Fruit fly (Drosophila melanogaster) whole organism, pupa: Measurements from ENCODE around the gene Arl5.

Experiments
- CG10348 ChIP-seq: fragments of 200-800 bp; sonication (Bioruptor generic); IDR thresholded peaks from 2 replicates; pipeline ENCODE4 v1.3.6; 2022; ENCODE audit warnings: missing biosample characterization, missing genetic modification characterization
- CG12605 ChIP-seq: fragments of 200-800 bp; sonication (Bioruptor generic); IDR thresholded peaks from 2 replicates; pipeline ENCODE4 v1.3.6; 2022; ENCODE audit warnings: missing biosample characterization, missing genetic modification characterization
- CG13204 ChIP-seq: fragments of 200-800 bp; sonication (Bioruptor generic); optimal IDR thresholded peaks from 2 replicates; lab custom pipeline; 2018; ENCODE audit warnings: missing biosample characterization, mild to moderate bottlenecking, missing genetic modification characterization, moderate library complexity
- CG14655 ChIP-seq: fragments of 200-800 bp; sonication (Bioruptor generic); optimal IDR thresholded peaks from 3 replicates; lab custom pipeline; 2017; ENCODE audit warnings: mild to moderate bottlenecking, missing biosample characterization, missing genetic modification reagents, missing genetic modification characterization
- CG15710 ChIP-seq: fragments of 200-800 bp; sonication (Bioruptor generic); optimal IDR thresholded peaks from 2 replicates; lab custom pipeline; 2018; ENCODE audit warnings: missing biosample characterization, mild to moderate bottlenecking, missing genetic modification characterization, moderate library complexity
- CG17806 ChIP-seq: fragments of 200-800 bp; sonication (Bioruptor generic); optimal IDR thresholded peaks from 2 replicates; lab custom pipeline; 2018; ENCODE audit warnings: missing biosample characterization, mild to moderate bottlenecking, missing genetic modification characterization, moderate library complexity
- CG32121 ChIP-seq: fragments of 200-800 bp; sonication (Bioruptor generic); IDR thresholded peaks from 2 replicates; pipeline ENCODE4 v1.3.6; 2022; ENCODE audit warnings: missing biosample characterization, missing genetic modification characterization
- CG34367 ChIP-seq: fragments of 200-800 bp; sonication (Bioruptor generic); optimal IDR thresholded peaks from 2 replicates; lab custom pipeline; 2018; ENCODE audit warnings: missing biosample characterization, mild to moderate bottlenecking, missing genetic modification characterization
- CG4496 ChIP-seq: fragments of 200-800 bp; sonication (Bioruptor generic); IDR thresholded peaks from 3 replicates; pipeline ENCODE4 v1.3.6; 2022; ENCODE audit warnings: missing biosample characterization, missing genetic modification characterization
- CG8159 ChIP-seq: fragments of 200-800 bp; sonication (Bioruptor generic); optimal IDR thresholded peaks from 3 replicates; lab custom pipeline; 2018; ENCODE audit warnings: missing biosample characterization, mild to moderate bottlenecking, missing genetic modification characterization, moderate library complexity
- CG8301 ChIP-seq: fragments of 200-800 bp; sonication (Bioruptor generic); optimal IDR thresholded peaks from 2 replicates; lab custom pipeline; 2018; ENCODE audit warnings: missing biosample characterization, mild to moderate bottlenecking, missing genetic modification characterization
- CG9948 ChIP-seq: fragments of 200-800 bp; sonication (Bioruptor generic); optimal IDR thresholded peaks from 2 replicates; lab custom pipeline; 2018; ENCODE audit warnings: missing biosample characterization, mild to moderate bottlenecking, missing genetic modification characterization, moderate library complexity
- D1 ChIP-seq: fragments of 200-800 bp; sonication (Bioruptor generic); optimal IDR thresholded peaks from 2 replicates; lab custom pipeline; 2018; ENCODE audit warnings: missing biosample characterization, mild to moderate bottlenecking, missing genetic modification characterization, moderate library complexity
- EcR ChIP-seq: fragments of 200-800 bp; sonication (Bioruptor generic); optimal IDR thresholded peaks from 3 replicates; lab custom pipeline; 2019; ENCODE audit warnings: missing biosample characterization, missing genetic modification characterization, mild to moderate bottlenecking, moderate library complexity, missing genetic modification reagents
- Ets98B ChIP-seq: fragments of 200-800 bp; sonication (Bioruptor generic); IDR thresholded peaks from 2 replicates; pipeline ENCODE4 v1.3.6; 2022; ENCODE audit warnings: missing biosample characterization, missing genetic modification characterization
- Pif1A ChIP-seq: fragments of 200-800 bp; sonication (Bioruptor generic); optimal IDR thresholded peaks from 3 replicates; lab custom pipeline; 2016; ENCODE audit warnings: missing biosample characterization, missing genetic modification characterization
- Pif1B ChIP-seq: fragments of 200-800 bp; sonication (Bioruptor generic); optimal IDR thresholded peaks from 3 replicates; lab custom pipeline; 2016; ENCODE audit warnings: missing biosample characterization, missing genetic modification characterization
- Snoo ChIP-seq: fragments of 200-800 bp; sonication (Bioruptor generic); optimal IDR thresholded peaks from 3 replicates; lab custom pipeline; 2017; ENCODE audit warnings: missing biosample characterization, mild to moderate bottlenecking, missing genetic modification characterization, inconsistent platforms
- fd96Ca ChIP-seq: fragments of 200-800 bp; sonication (Bioruptor generic); IDR thresholded peaks from 3 replicates; pipeline ENCODE4 v1.3.6; 2022; ENCODE audit warnings: missing biosample characterization, missing genetic modification characterization
- gl ChIP-seq: fragments of 200-800 bp; sonication (Bioruptor generic); optimal IDR thresholded peaks from 2 replicates; lab custom pipeline; 2018; ENCODE audit warnings: missing biosample characterization, mild to moderate bottlenecking, missing genetic modification characterization
- rn ChIP-seq: fragments of 200-800 bp; sonication (Bioruptor generic); IDR thresholded peaks from 2 replicates; pipeline ENCODE4 v1.3.6; 2022; ENCODE audit warnings: missing biosample characterization, missing genetic modification characterization

Arl5 gene

dm6 chr3L:8285773-8286172 lies 13.9 kb downstream of the Arl5 start:
- TF ChIP-seq CG4496 (GFP tag; lab: Robert Waterston, UW) (no peak), CG9948 (tag; lab: Kevin White, UChicago) (no peak), CG13204 (GFP tag; lab: Kevin White, UChicago) (no peak), CG8301 (no peak), rn (no peak), CG10348 (GFP tag; lab: Robert Waterston, UW) (no peak), D1 (tag; lab: Kevin White, UChicago) (no peak), gl (no peak), Snoo (no peak), CG15710 (tag; lab: Kevin White, UChicago) (no peak), CG14655 (no peak), CG34367 (tag; lab: Kevin White, UChicago) (no peak), CG12605 (GFP tag; lab: Robert Waterston, UW) (no peak), CG32121 (GFP tag; lab: Robert Waterston, UW) (no peak), fd96Ca (no peak), EcR (no peak)

dm6 chr3L:8285291-8285690 lies 14.3 kb downstream of the Arl5 start:
- TF ChIP-seq CG4496 (GFP tag; lab: Robert Waterston, UW) (no peak), CG12605 (GFP tag; lab: Robert Waterston, UW) (peak; percentile 49; the same call in 1 of the 2 replicates)

- TF ChIP-seq CG17806 (tag; lab: Kevin White, UChicago) (peak; percentile 15), CG14655 (no peak), rn (no peak), CG9948 (tag; lab: Kevin White, UChicago) (no peak), CG8159 (tag; lab: Kevin White, UChicago) (peak; percentile 63), Pif1A (GFP tag; lab: Kevin White, UChicago) (peak; percentile 15), Snoo (no peak), CG34367 (tag; lab: Kevin White, UChicago) (no peak), CG10348 (GFP tag; lab: Robert Waterston, UW) (no peak), Ets98B (GFP tag; lab: Robert Waterston, UW) (no peak), CG15710 (tag; lab: Kevin White, UChicago) (peak; percentile 50), CG8301 (no peak), CG4496 (GFP tag; lab: Robert Waterston, UW) (no peak), EcR (no peak), CG13204 (GFP tag; lab: Kevin White, UChicago) (no peak), D1 (tag; lab: Kevin White, UChicago) (no peak), CG32121 (GFP tag; lab: Robert Waterston, UW) (no peak), Pif1B (GFP tag; lab: Kevin White, UChicago) (no peak), fd96Ca (0 out of 3 replicates have a peak, but pooled peaks have one; percentile 30)
Measured at dm6 chr3L:8284651-8285050, 15.0 kb downstream of the Arl5 start.
